Worm (Caenorhabditis elegans) whole organism, L1 larva: Measurements from ENCODE around the gene T24C4.5.

Experiments used
- C16A3.4 ChIP-seq: fragments of 150-350 bp; optimal IDR thresholded peaks from 2 replicates; lab custom pipeline; 2014; ENCODE audit warnings: missing biosample characterization, missing genetic modification characterization
- ama-1 ChIP-seq: fragments of 150-350 bp; optimal IDR thresholded peaks from 2 replicates; lab custom pipeline; 2014
- blmp-1 ChIP-seq: fragments of 150-350 bp; optimal IDR thresholded peaks from 2 replicates; lab custom pipeline; 2014; ENCODE audit warnings: missing biosample characterization, missing genetic modification characterization
- ceh-63 ChIP-seq: fragments of 200-800 bp; sonication (Bioruptor generic); optimal IDR thresholded peaks from 2 replicates; lab custom pipeline; 2018; ENCODE audit warnings: mild to moderate bottlenecking, missing genetic modification characterization, missing compliant biosample characterization
- ceh-82 ChIP-seq, 3 experiments: fragments of 150-350 bp in 1 of 3; sonication (generic microtip) in 2 of 3; optimal IDR thresholded peaks; 2 replicates each; lab custom pipeline; 2014 to 2017; ENCODE audit warnings: missing biosample characterization in 3 of 3, missing genetic modification characterization in 3 of 3
- ceh-88 ChIP-seq: fragments of 200-800 bp; sonication (Bioruptor generic); IDR thresholded peaks from 2 replicates; pipeline ENCODE4 v1.3.6; 2022; ENCODE audit warnings: missing genetic modification characterization, missing compliant biosample characterization
- dpl-1 ChIP-seq, 3 experiments: fragments of 150-350 bp in 2 of 3; sonication (generic microtip) in 1 of 3; optimal IDR thresholded peaks; 2 replicates each; lab custom pipeline; 2014 to 2017; ENCODE audit warnings: missing biosample characterization in 3 of 3, missing genetic modification characterization in 3 of 3, missing genetic modification reagents in 3 of 3
- efl-1 ChIP-seq, 4 experiments: fragments of 150-350 bp; optimal IDR thresholded peaks in 3 of 4; peaks in 1 of 4; 1 replicate in 1 of 4; 2 replicates in 3 of 4; lab custom pipeline; 2014; ENCODE audit warnings: missing biosample characterization in 2 of 4, missing genetic modification characterization in 2 of 4, missing genetic modification reagents in 2 of 4
- egl-13 ChIP-seq: sonication (generic microtip); optimal IDR thresholded peaks from 2 replicates; lab custom pipeline; 2016; ENCODE audit warnings: missing genotype, missing genetic modification reagents, missing genetic modification characterization, missing compliant biosample characterization
- egl-27 ChIP-seq, 2 experiments: fragments of 150-350 bp in 1 of 2; sonication (generic microtip); optimal IDR thresholded peaks; 3 replicates each; lab custom pipeline; 2017 to 2018; ENCODE audit warnings: missing biosample characterization in 2 of 2, missing genetic modification characterization in 2 of 2, missing genetic modification reagents in 2 of 2
- elt-2 ChIP-seq: sonication (generic microtip); optimal IDR thresholded peaks from 2 replicates; lab custom pipeline; 2016; ENCODE audit warnings: missing genetic modification characterization, mild to moderate bottlenecking, inconsistent platforms, missing compliant biosample characterization, missing genetic modification reagents
- ets-5 ChIP-seq: fragments of 200-800 bp; sonication (Bioruptor generic); IDR thresholded peaks from 2 replicates; pipeline ENCODE4 v1.3.6; 2022; ENCODE audit warnings: missing genetic modification characterization, missing compliant biosample characterization
- fkh-10 ChIP-seq: sonication (generic microtip); optimal IDR thresholded peaks from 2 replicates; lab custom pipeline; 2017; ENCODE audit warnings: missing biosample characterization, missing genetic modification reagents, missing genetic modification characterization
- fkh-4 ChIP-seq: sonication (generic microtip); optimal IDR thresholded peaks from 2 replicates; lab custom pipeline; 2016; ENCODE audit warnings: missing compliant biosample characterization, missing genetic modification characterization, borderline replicate concordance
- fkh-8 ChIP-seq: sonication (generic microtip); optimal IDR thresholded peaks from 2 replicates; lab custom pipeline; 2016; ENCODE audit warnings: mild to moderate bottlenecking, missing genetic modification characterization, missing compliant biosample characterization
- fos-1 ChIP-seq: fragments of 150-350 bp; optimal IDR thresholded peaks from 2 replicates; lab custom pipeline; 2014; ENCODE audit warnings: missing biosample characterization, missing genetic modification characterization
- hlh-4 ChIP-seq: sonication (generic microtip); optimal IDR thresholded peaks from 2 replicates; lab custom pipeline; 2016; ENCODE audit warnings: mild to moderate bottlenecking, missing genetic modification characterization, missing compliant biosample characterization
- hpl-2 ChIP-seq: fragments of 150-350 bp; optimal IDR thresholded peaks from 2 replicates; lab custom pipeline; 2014; ENCODE audit warnings: missing biosample characterization, missing genetic modification reagents, missing genetic modification characterization
- jun-1 ChIP-seq: fragments of 150-350 bp; optimal IDR thresholded peaks from 2 replicates; lab custom pipeline; 2014; ENCODE audit warnings: missing biosample characterization, missing genetic modification reagents, missing genetic modification characterization
- lin-13 ChIP-seq: fragments of 150-350 bp; optimal IDR thresholded peaks from 2 replicates; lab custom pipeline; 2014; ENCODE audit warnings: missing biosample characterization, missing genetic modification reagents, missing genetic modification characterization
- lin-14 ChIP-seq: fragments of 200-800 bp; sonication (Bioruptor generic); optimal IDR thresholded peaks from 2 replicates; lab custom pipeline; 2018; ENCODE audit warnings: mild to moderate bottlenecking, missing genetic modification characterization, moderate library complexity, missing compliant biosample characterization
- lin-15B ChIP-seq: fragments of 150-350 bp; sonication (generic microtip); optimal IDR thresholded peaks from 3 replicates; lab custom pipeline; 2014; ENCODE audit warnings: missing biosample characterization, missing genetic modification characterization
- lin-35 ChIP-seq, 2 experiments: fragments of 150-350 bp; optimal IDR thresholded peaks; 2 replicates each; lab custom pipeline; 2014; ENCODE audit warnings: missing biosample characterization in 2 of 2, missing genetic modification characterization in 2 of 2, missing genetic modification reagents in 2 of 2
- lsy-2 ChIP-seq, 2 experiments: fragments of 150-350 bp; optimal IDR thresholded peaks; 2 replicates each; lab custom pipeline; 2014; ENCODE audit warnings: missing biosample characterization in 2 of 2, missing genetic modification characterization in 2 of 2
- mef-2 ChIP-seq: fragments of 150-350 bp; optimal IDR thresholded peaks from 2 replicates; lab custom pipeline; 2014; ENCODE audit warnings: missing biosample characterization, missing genetic modification characterization
- nhr-12 ChIP-seq: sonication (generic microtip); optimal IDR thresholded peaks from 2 replicates; lab custom pipeline; 2017; ENCODE audit warnings: missing biosample characterization, missing genetic modification characterization
- nhr-237 ChIP-seq: fragments of 150-350 bp; optimal IDR thresholded peaks from 2 replicates; lab custom pipeline; 2014; ENCODE audit warnings: missing biosample characterization, missing genetic modification characterization
- nhr-47 ChIP-seq: sonication (generic microtip); optimal IDR thresholded peaks from 2 replicates; lab custom pipeline; 2016; ENCODE audit warnings: mild to moderate bottlenecking, missing genetic modification characterization, moderate library complexity, missing compliant biosample characterization
- nhr-71 ChIP-seq: sonication (generic microtip); optimal IDR thresholded peaks from 2 replicates; lab custom pipeline; 2016; ENCODE audit warnings: mild to moderate bottlenecking, missing genetic modification characterization, moderate library complexity, missing compliant biosample characterization
- nhr-77 ChIP-seq: fragments of 150-350 bp; optimal IDR thresholded peaks from 2 replicates; lab custom pipeline; 2014; ENCODE audit warnings: missing biosample characterization, missing genetic modification characterization
- nhr-84 ChIP-seq: sonication (generic microtip); optimal IDR thresholded peaks from 2 replicates; lab custom pipeline; 2017; ENCODE audit warnings: missing biosample characterization, missing genetic modification characterization
- nhr-85 ChIP-seq: sonication (generic microtip); peaks from one replicate; lab custom pipeline; 2016; ENCODE audit warnings: missing genetic modification characterization, inconsistent platforms, missing compliant biosample characterization
- pag-3 ChIP-seq: sonication (generic microtip); optimal IDR thresholded peaks from 2 replicates; lab custom pipeline; 2017; ENCODE audit warnings: missing genetic modification characterization, mild to moderate bottlenecking, missing compliant biosample characterization, antibody characterized with exemption, borderline replicate concordance; ENCODE audit not compliant: insufficient read depth
- rnt-1 ChIP-seq: sonication (generic microtip); optimal IDR thresholded peaks from 2 replicates; lab custom pipeline; 2016; ENCODE audit warnings: mild to moderate bottlenecking, missing genetic modification characterization, moderate library complexity, missing compliant biosample characterization
- snpc-4 ChIP-seq: fragments of 150-350 bp; optimal IDR thresholded peaks from 2 replicates; lab custom pipeline; 2014; ENCODE audit warnings: missing biosample characterization, missing genetic modification characterization
- snu-23 ChIP-seq: sonication (generic microtip); optimal IDR thresholded peaks from 2 replicates; lab custom pipeline; 2016; ENCODE audit warnings: missing genetic modification characterization, missing compliant biosample characterization
- sptf-1 ChIP-seq: fragments of 150-350 bp; optimal IDR thresholded peaks from 2 replicates; lab custom pipeline; 2014; ENCODE audit warnings: missing biosample characterization, missing genetic modification characterization
- tbx-2 ChIP-seq: sonication (generic microtip); optimal IDR thresholded peaks from 2 replicates; lab custom pipeline; 2016; ENCODE audit warnings: missing genetic modification characterization, missing compliant biosample characterization
- tlp-1 ChIP-seq: fragments of 150-350 bp; optimal IDR thresholded peaks from 2 replicates; lab custom pipeline; 2014; ENCODE audit warnings: missing biosample characterization, missing genetic modification characterization
- unc-130 ChIP-seq: fragments of 150-350 bp; optimal IDR thresholded peaks from 2 replicates; lab custom pipeline; 2017; ENCODE audit warnings: missing biosample characterization, missing genetic modification characterization, inconsistent platforms
- unc-62 ChIP-seq: fragments of 150-350 bp; optimal IDR thresholded peaks from 2 replicates; lab custom pipeline; 2014; ENCODE audit warnings: missing biosample characterization, missing genetic modification reagents, missing genetic modification characterization
- unc-98 ChIP-seq: fragments of 200-800 bp; sonication (Bioruptor generic); IDR thresholded peaks from 2 replicates; pipeline ENCODE4 v1.3.6; 2022; ENCODE audit warnings: missing genetic modification characterization, missing compliant biosample characterization
- xbp-1 ChIP-seq: sonication (generic microtip); optimal IDR thresholded peaks from 2 replicates; lab custom pipeline; 2016; ENCODE audit warnings: missing genetic modification characterization, missing compliant biosample characterization
- zag-1 ChIP-seq: fragments of 150-350 bp; optimal IDR thresholded peaks from 2 replicates; lab custom pipeline; 2014; ENCODE audit warnings: missing biosample characterization, missing genetic modification characterization

The T24C4.5 gene

ce11 chrIII:909540-909939, 30.0 kb upstream of the T24C4.5 start, which contains the start of gene crls-1:
Gene crls-1 (minus strand): TSS chrIII:909902.
- TF ChIP-seq ets-5 (GFP tag; lab: Robert Waterston, UW) (no peak), tlp-1 (tag; lab: Kevin White, UChicago) (no peak), rnt-1 (peak; percentile 7), ceh-88 (GFP tag; lab: Robert Waterston, UW) (no peak), nhr-47 (peak; percentile 3), nhr-84 (tag; lab: Kevin White, UChicago) (no peak), lsy-2 (tag; optimal IDR thresholded peaks at IDR 0.05; lab: Kevin White, UChicago) (peak in 1 of 2 experiments; percentile 4), nhr-85 (tag; lab: Kevin White, UChicago) (peak; percentile 14)

ce11 chrIII:907990-908389, 28.5 kb upstream of the T24C4.5 start:
- TF ChIP-seq ama-1 (no peak), fos-1 (tag; lab: Kevin White, UChicago) (peak; percentile 94), egl-13 (tag; lab: Kevin White, UChicago) (no peak), lsy-2 (tag; optimal IDR thresholded peaks at IDR 0.05; lab: Kevin White, UChicago) (peak in 1 of 2 experiments; percentile 45), snu-23 (GFP tag; lab: Kevin White, UChicago) (peak; percentile 5), lin-15B (tag; lab: Kevin White, UChicago) (no peak), fkh-4 (tag; lab: Kevin White, UChicago) (no peak), nhr-237 (no peak), nhr-77 (tag; lab: Kevin White, UChicago) (no peak), nhr-47 (no peak), tlp-1 (tag; lab: Kevin White, UChicago) (no peak), sptf-1 (tag; lab: Kevin White, UChicago) (no peak), unc-62 (GFP tag; lab: Kevin White, UChicago) (no peak), hpl-2 (GFP tag; lab: Kevin White, UChicago) (no peak), mef-2 (tag; lab: Kevin White, UChicago) (no peak), nhr-71 (tag; lab: Kevin White, UChicago) (no peak), egl-27 (tag; optimal IDR thresholded peaks at IDR 0.05; lab: Kevin White, UChicago) (no peak), unc-130 (tag; lab: Kevin White, UChicago) (no peak), pag-3 (tag; lab: Kevin White, UChicago) (no peak), ets-5 (GFP tag; lab: Robert Waterston, UW) (no peak), C16A3.4 (tag; lab: Kevin White, UChicago) (no peak), jun-1 (tag; lab: Kevin White, UChicago) (peak; percentile 71), efl-1 (optimal IDR thresholded peaks at IDR 0.05; lab: Kevin White, UChicago) (peak; percentile 6 to 49), efl-1 (GFP tag; optimal IDR thresholded peaks at IDR 0.05 in 1 of 2; lab: Kevin White, UChicago) (peak in 1 of 2 experiments; percentile 7), lin-14 (peak; percentile 36), blmp-1 (tag; lab: Kevin White, UChicago) (peak; percentile 61), ceh-82 (tag; optimal IDR thresholded peaks at IDR 0.05; lab: Kevin White, UChicago) (no peak), snpc-4 (no peak), xbp-1 (tag; lab: Kevin White, UChicago) (no peak), tbx-2 (tag; lab: Kevin White, UChicago) (no peak)

ce11 chrIII:907311-907710, 27.8 kb upstream of the T24C4.5 start, which contains the start of gene F23H11.4:
Gene F23H11.4 (minus strand): TSS chrIII:907539.
- no peak for TF ChIP-seq nhr-85 (tag; lab: Kevin White, UChicago)
- TF ChIP-seq unc-62 (GFP tag; lab: Kevin White, UChicago) = no peak
- TF ChIP-seq zag-1 (tag; lab: Kevin White, UChicago) = no peak
- no peak for TF ChIP-seq efl-1 (optimal IDR thresholded peaks at IDR 0.05; lab: Kevin White, UChicago)
- peak in 1 of 2 experiments; percentile 71 for TF ChIP-seq efl-1 (GFP tag; optimal IDR thresholded peaks at IDR 0.05 in 1 of 2; lab: Kevin White, UChicago)
- no peak for TF ChIP-seq ceh-63 (GFP tag; lab: Kevin White, UChicago)

- TF ChIP-seq fkh-8 (tag; lab: Kevin White, UChicago) (no peak), egl-27 (tag; optimal IDR thresholded peaks at IDR 0.05; lab: Kevin White, UChicago) (no peak), zag-1 (tag; lab: Kevin White, UChicago) (no peak), nhr-85 (tag; lab: Kevin White, UChicago) (no peak), lin-35 (GFP tag; optimal IDR thresholded peaks at IDR 0.05; lab: Kevin White, UChicago) (peak; percentile 42 to 87), nhr-47 (peak; percentile 4), jun-1 (tag; lab: Kevin White, UChicago) (no peak), nhr-84 (tag; lab: Kevin White, UChicago) (no peak), fkh-10 (GFP tag; lab: Kevin White, UChicago) (no peak), nhr-12 (tag; lab: Kevin White, UChicago) (no peak), C16A3.4 (tag; lab: Kevin White, UChicago) (peak; percentile 15), ceh-88 (GFP tag; lab: Robert Waterston, UW) (no peak), dpl-1 (GFP tag; optimal IDR thresholded peaks at IDR 0.05; lab: Kevin White, UChicago) (peak; percentile 61 to 81 (median 73)), unc-98 (GFP tag; lab: Robert Waterston, UW) (no peak), blmp-1 (tag; lab: Kevin White, UChicago) (peak; percentile 9), lin-13 (GFP tag; lab: Kevin White, UChicago) (no peak), hlh-4 (tag; lab: Kevin White, UChicago) (no peak), nhr-71 (tag; lab: Kevin White, UChicago) (peak; percentile 36), elt-2 (tag; lab: Kevin White, UChicago) (no peak), snu-23 (GFP tag; lab: Kevin White, UChicago) (peak; percentile 3)
Observed at ce11 chrIII:901600-902250, 22.2 kb upstream of the T24C4.5 start.
